Fruit fly (Drosophila melanogaster) Kc167 (cell line): ENCODE results near the gene Rhp.

ENCODE experiments used
- Myc ChIP-seq: fragments of >200 bp; optimal IDR thresholded peaks from 2 replicates; lab custom pipeline; 2017; ENCODE audit warnings: missing external identifiers
- h ChIP-seq: fragments of >200 bp; optimal IDR thresholded peaks from 3 replicates; lab custom pipeline; 2018; ENCODE audit warnings: missing external identifiers
- psq ChIP-seq: fragments of >200 bp; optimal IDR thresholded peaks from 2 replicates; lab custom pipeline; 2017; ENCODE audit warnings: missing external identifiers
- ttk ChIP-seq: sonication (Bioruptor generic); optimal IDR thresholded peaks from 2 replicates; lab custom pipeline; 2017; ENCODE audit warnings: missing external identifiers

dm6 chrX:15740881-15741280 is 47.8 kb upstream of the Rhp start:
- no peak for TF ChIP-seq psq (lab: Kevin White, UChicago)
- no peak for TF ChIP-seq ttk (lab: Kevin White, UChicago)
- TF ChIP-seq Myc (lab: Kevin White, UChicago), result no peak
- TF ChIP-seq h (lab: Kevin White, UChicago), result no peak
